Worm (Caenorhabditis elegans) whole organism, midembryonic: ENCODE data around the gene got-1.2.

Experiments
- T22C8.4 ChIP-seq: fragments of 200-800 bp; sonication (Bioruptor generic); IDR thresholded peaks from 2 replicates; pipeline ENCODE4 v1.3.6; 2022; ENCODE audit warnings: missing genetic modification characterization, missing compliant biosample characterization
- cog-1 ChIP-seq: sonication (generic microtip); optimal IDR thresholded peaks from 2 replicates; lab custom pipeline; 2016; ENCODE audit warnings: missing genetic modification characterization, missing compliant biosample characterization
- flt-1 ChIP-seq: fragments of 200-800 bp; sonication (Bioruptor generic); IDR thresholded peaks from 2 replicates; pipeline ENCODE4 v1.3.6; 2022; ENCODE audit warnings: missing genetic modification characterization, missing compliant biosample characterization
- klf-2 ChIP-seq: fragments of 200-800 bp; sonication (Bioruptor generic); conservative IDR thresholded peaks from 2 replicates; pipeline ENCODE4 v1.3.6; 2022; ENCODE audit warnings: missing genetic modification reagents, missing genetic modification characterization, missing compliant biosample characterization
- med-1 ChIP-seq: sonication (generic microtip); optimal IDR thresholded peaks from 2 replicates; lab custom pipeline; 2017; ENCODE audit warnings: missing genetic modification characterization, mild to moderate bottlenecking, missing compliant biosample characterization, antibody characterized with exemption, missing genetic modification reagents; ENCODE audit not compliant: insufficient read depth
- tab-1 ChIP-seq: fragments of 200-800 bp; sonication (Bioruptor generic); IDR thresholded peaks from 2 replicates; pipeline ENCODE4 v1.3.6; 2022; ENCODE audit warnings: missing genetic modification characterization, missing compliant biosample characterization
- ztf-23 ChIP-seq: fragments of 200-800 bp; sonication (Bioruptor generic); IDR thresholded peaks from 2 replicates; pipeline ENCODE4 v1.3.6; 2022; ENCODE audit warnings: missing genetic modification reagents, missing genetic modification characterization, missing compliant biosample characterization
- ztf-29 ChIP-seq: fragments of 200-800 bp; sonication (Bioruptor generic); IDR thresholded peaks from 2 replicates; pipeline ENCODE4 v1.3.6; 2022; ENCODE audit warnings: missing genetic modification reagents, missing genetic modification characterization, missing compliant biosample characterization

DNA sequence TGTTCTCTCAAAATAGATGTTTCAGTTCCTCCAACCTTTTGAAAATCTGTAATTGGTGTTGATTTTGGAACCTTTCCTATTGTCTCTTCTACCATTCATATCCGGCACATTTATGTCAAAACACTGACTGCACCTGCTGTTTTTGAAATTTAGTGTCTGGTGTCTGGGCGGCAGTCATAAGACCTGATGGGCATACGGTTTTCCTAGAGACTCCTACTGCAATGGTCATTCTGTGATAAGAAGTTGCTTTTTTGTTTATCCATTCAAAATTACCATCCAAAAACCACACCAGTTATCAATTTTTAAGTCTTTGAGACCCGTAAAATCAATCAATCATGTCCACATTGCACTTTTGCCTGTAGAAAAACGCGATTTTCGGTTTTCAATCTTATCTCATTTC is 5.7 kb upstream of the got-1.2 start:
- TF ChIP-seq flt-1 (GFP tag; lab: Robert Waterston, UW) (no peak), T22C8.4 (GFP tag; lab: Robert Waterston, UW) (no peak), tab-1 (GFP tag; lab: Robert Waterston, UW) (no peak), med-1 (GFP tag; lab: Kevin White, UChicago) (no peak), ztf-23 (GFP tag; lab: Robert Waterston, UW) (no peak), cog-1 (no peak), klf-2 (GFP tag; lab: Robert Waterston, UW) (no peak), ztf-29 (no peak)
